Worm (Caenorhabditis elegans) whole organism, late embryonic: ENCODE measurements around the gene elt-6.

Experiments
- C38D4.7 ChIP-seq: fragments of 200-800 bp; sonication (Bioruptor generic); optimal IDR thresholded peaks from 2 replicates; lab custom pipeline; 2018; ENCODE audit warnings: mild to moderate bottlenecking, missing genetic modification characterization, moderate library complexity, missing compliant biosample characterization
- F13H6.1 ChIP-seq: sonication (generic microtip); optimal IDR thresholded peaks from 2 replicates; lab custom pipeline; 2016; ENCODE audit warnings: missing genetic modification characterization, missing compliant biosample characterization
- ceh-24 ChIP-seq: sonication (generic microtip); optimal IDR thresholded peaks from 2 replicates; lab custom pipeline; 2016; ENCODE audit warnings: mild to moderate bottlenecking, missing genetic modification characterization, missing compliant biosample characterization
- ceh-30 ChIP-seq: fragments of 150-350 bp; optimal IDR thresholded peaks from 2 replicates; lab custom pipeline; 2014; ENCODE audit warnings: missing biosample characterization, missing genetic modification characterization
- ceh-31 ChIP-seq: sonication (generic microtip); optimal IDR thresholded peaks from 2 replicates; lab custom pipeline; 2016; ENCODE audit warnings: missing genetic modification characterization, missing compliant biosample characterization
- ceh-34 ChIP-seq: sonication (generic microtip); optimal IDR thresholded peaks from 2 replicates; lab custom pipeline; 2016; ENCODE audit warnings: mild to moderate bottlenecking, missing genetic modification characterization, missing compliant biosample characterization
- ceh-45 ChIP-seq: fragments of 200-800 bp; sonication (Bioruptor generic); IDR thresholded peaks from 2 replicates; pipeline ENCODE4 v1.3.6; 2022; ENCODE audit warnings: missing genetic modification reagents, missing genetic modification characterization, missing compliant biosample characterization
- ceh-6 ChIP-seq: fragments of 200-800 bp; sonication (Bioruptor generic); optimal IDR thresholded peaks from 2 replicates; lab custom pipeline; 2018; ENCODE audit warnings: mild to moderate bottlenecking, missing genetic modification characterization, missing compliant biosample characterization
- che-1 ChIP-seq: sonication (generic microtip); optimal IDR thresholded peaks from 2 replicates; lab custom pipeline; 2016; ENCODE audit warnings: mild to moderate bottlenecking, missing genetic modification characterization, missing compliant biosample characterization
- dmd-4 ChIP-seq: sonication (generic microtip); optimal IDR thresholded peaks from 2 replicates; lab custom pipeline; 2016; ENCODE audit warnings: borderline replicate concordance, missing genetic modification characterization, missing compliant biosample characterization
- dve-1 ChIP-seq: sonication (generic microtip); optimal IDR thresholded peaks from 2 replicates; lab custom pipeline; 2017; ENCODE audit warnings: antibody characterized with exemption, mild to moderate bottlenecking, missing genetic modification characterization, missing compliant biosample characterization
- ets-4 ChIP-seq: sonication (generic microtip); optimal IDR thresholded peaks from 2 replicates; lab custom pipeline; 2016; ENCODE audit warnings: missing genetic modification characterization, missing compliant biosample characterization
- eyg-1 ChIP-seq: sonication (generic microtip); optimal IDR thresholded peaks from 2 replicates; lab custom pipeline; 2016; ENCODE audit warnings: missing genotype, missing genetic modification characterization, missing compliant biosample characterization
- fkh-10 ChIP-seq: fragments of 150-350 bp; optimal IDR thresholded peaks from 2 replicates; lab custom pipeline; 2014; ENCODE audit warnings: missing biosample characterization, missing genetic modification reagents, missing genetic modification characterization
- hlh-15 ChIP-seq: sonication (generic microtip); optimal IDR thresholded peaks from 2 replicates; lab custom pipeline; 2016; ENCODE audit warnings: missing genetic modification characterization, missing compliant biosample characterization
- hlh-30 ChIP-seq: sonication (generic microtip); optimal IDR thresholded peaks from 2 replicates; lab custom pipeline; 2017; ENCODE audit warnings: antibody characterized with exemption, missing genetic modification characterization, missing compliant biosample characterization; ENCODE audit not compliant: insufficient read depth
- hlh-8 ChIP-seq: sonication (generic microtip); optimal IDR thresholded peaks from 2 replicates; lab custom pipeline; 2016; ENCODE audit warnings: missing genotype, missing genetic modification characterization, missing compliant biosample characterization
- lin-11 ChIP-seq: fragments of 200-800 bp; sonication (Bioruptor generic); optimal IDR thresholded peaks from 2 replicates; lab custom pipeline; 2018; ENCODE audit warnings: mild to moderate bottlenecking, missing genetic modification characterization, missing compliant biosample characterization
- nhr-232 ChIP-seq: sonication (generic microtip); optimal IDR thresholded peaks from 2 replicates; lab custom pipeline; 2016; ENCODE audit warnings: missing genetic modification characterization, missing compliant biosample characterization
- pat-9 ChIP-seq: fragments of 200-800 bp; sonication (Bioruptor generic); optimal IDR thresholded peaks from 2 replicates; lab custom pipeline; 2018; ENCODE audit warnings: mild to moderate bottlenecking, missing genetic modification characterization, moderate library complexity, missing compliant biosample characterization
- pax-1 ChIP-seq: fragments of 150-350 bp; optimal IDR thresholded peaks from 2 replicates; lab custom pipeline; 2014; ENCODE audit warnings: missing biosample characterization, missing genetic modification characterization
- pha-2 ChIP-seq: sonication (generic microtip); optimal IDR thresholded peaks from 2 replicates; lab custom pipeline; 2017; ENCODE audit warnings: mild to moderate bottlenecking, missing genetic modification characterization, missing compliant biosample characterization
- pqm-1 ChIP-seq: sonication (generic microtip); optimal IDR thresholded peaks from 2 replicates; lab custom pipeline; 2016; ENCODE audit warnings: missing genetic modification characterization, missing compliant biosample characterization
- pros-1 ChIP-seq: fragments of 150-350 bp; optimal IDR thresholded peaks from 2 replicates; lab custom pipeline; 2014; ENCODE audit warnings: missing biosample characterization, missing genetic modification reagents, missing genetic modification characterization
- ref-2 ChIP-seq: sonication (generic microtip); optimal IDR thresholded peaks from 2 replicates; lab custom pipeline; 2016; ENCODE audit warnings: missing genetic modification characterization, missing compliant biosample characterization
- rnt-1 ChIP-seq: sonication (generic microtip); optimal IDR thresholded peaks from 2 replicates; lab custom pipeline; 2016; ENCODE audit warnings: missing genetic modification characterization, missing compliant biosample characterization
- sdc-2 ChIP-seq: sonication (generic microtip); optimal IDR thresholded peaks from 2 replicates; lab custom pipeline; 2016; ENCODE audit warnings: missing genotype, missing genetic modification characterization, missing compliant biosample characterization
- sox-2 ChIP-seq: fragments of 200-800 bp; sonication (Bioruptor generic); IDR thresholded peaks from 2 replicates; pipeline ENCODE4 v1.3.6; 2022; ENCODE audit warnings: missing genetic modification reagents, missing genetic modification characterization, missing compliant biosample characterization
- tbx-2 ChIP-seq: sonication (generic microtip); optimal IDR thresholded peaks from 2 replicates; lab custom pipeline; 2016; ENCODE audit warnings: missing genetic modification characterization, missing compliant biosample characterization
- tbx-7 ChIP-seq: sonication (generic microtip); optimal IDR thresholded peaks from 2 replicates; lab custom pipeline; 2016; ENCODE audit warnings: missing genotype, missing genetic modification characterization, missing compliant biosample characterization
- ttx-3 ChIP-seq: sonication (generic microtip); optimal IDR thresholded peaks from 2 replicates; lab custom pipeline; 2016; ENCODE audit warnings: missing genetic modification reagents, missing genetic modification characterization, missing compliant biosample characterization
- unc-42 ChIP-seq: sonication (generic microtip); optimal IDR thresholded peaks from 2 replicates; lab custom pipeline; 2016; ENCODE audit warnings: missing genotype, missing genetic modification characterization, missing compliant biosample characterization
- unc-55 ChIP-seq: sonication (generic microtip); optimal IDR thresholded peaks from 2 replicates; lab custom pipeline; 2017; ENCODE audit warnings: missing biosample characterization, missing genetic modification reagents, missing genetic modification characterization
- unc-86 ChIP-seq: sonication (generic microtip); optimal IDR thresholded peaks from 2 replicates; lab custom pipeline; 2016; ENCODE audit warnings: missing genetic modification characterization, missing compliant biosample characterization
- zip-5 ChIP-seq: sonication (generic microtip); optimal IDR thresholded peaks from 2 replicates; lab custom pipeline; 2016; ENCODE audit warnings: missing genetic modification characterization, missing compliant biosample characterization
- ztf-16 ChIP-seq: sonication (generic microtip); optimal IDR thresholded peaks from 2 replicates; lab custom pipeline; 2017; ENCODE audit warnings: missing genetic modification characterization, missing compliant biosample characterization

Gene elt-6

ce11 chrIV:1917819-1918218 lies at the start of gene elt-6:
Gene elt-6 (plus strand): TSS chrIV:1917977.
- TF ChIP-seq ref-2 (tag; lab: Kevin White, UChicago) (peak; percentile 19), ceh-45 (GFP tag; lab: Robert Waterston, UW) (no peak), ceh-30 (tag; lab: Kevin White, UChicago) (no peak), dve-1 (tag; lab: Kevin White, UChicago) (no peak), pha-2 (tag; lab: Kevin White, UChicago) (no peak), ztf-16 (tag; lab: Kevin White, UChicago) (no peak)

- TF ChIP-seq tbx-7 (tag; lab: Kevin White, UChicago) = no peak
- TF ChIP-seq unc-42 (tag; lab: Kevin White, UChicago) = no peak
- no peak for TF ChIP-seq ceh-45 (GFP tag; lab: Robert Waterston, UW)
- TF ChIP-seq nhr-232 (tag; lab: Kevin White, UChicago) = no peak
- no peak for TF ChIP-seq hlh-15
- TF ChIP-seq ets-4 (tag; lab: Kevin White, UChicago) = no peak
- no peak for TF ChIP-seq hlh-30 (tag; lab: Kevin White, UChicago)
- TF ChIP-seq tbx-2 (tag; lab: Kevin White, UChicago) = no peak
- no peak for TF ChIP-seq pax-1 (tag; lab: Kevin White, UChicago)
- no peak for TF ChIP-seq fkh-10 (GFP tag; lab: Kevin White, UChicago)
Measured at ce11 chrIV:1868981-1869380, 48.8 kb upstream of the elt-6 start.

- TF ChIP-seq dve-1 (tag; lab: Kevin White, UChicago) (no peak), tbx-7 (tag; lab: Kevin White, UChicago) (no peak), unc-55 (GFP tag; lab: Kevin White, UChicago) (no peak), ceh-45 (GFP tag; lab: Robert Waterston, UW) (no peak), eyg-1 (no peak), zip-5 (tag; lab: Kevin White, UChicago) (no peak), fkh-10 (GFP tag; lab: Kevin White, UChicago) (no peak), hlh-8 (tag; lab: Kevin White, UChicago) (no peak), ceh-34 (tag; lab: Kevin White, UChicago) (no peak), che-1 (tag; lab: Kevin White, UChicago) (no peak), ztf-16 (tag; lab: Kevin White, UChicago) (no peak), C38D4.7 (GFP tag; lab: Kevin White, UChicago) (no peak), ceh-31 (tag; lab: Kevin White, UChicago) (no peak), dmd-4 (tag; lab: Kevin White, UChicago) (no peak), pat-9 (no peak), pqm-1 (tag; lab: Kevin White, UChicago) (no peak), rnt-1 (no peak), F13H6.1 (tag; lab: Kevin White, UChicago) (no peak), sox-2 (GFP tag; lab: Robert Waterston, UW) (no peak), ceh-24 (tag; lab: Kevin White, UChicago) (no peak)
Measured at ce11 chrIV:1872052-1872451, 45.7 kb upstream of the elt-6 start.

DNA sequence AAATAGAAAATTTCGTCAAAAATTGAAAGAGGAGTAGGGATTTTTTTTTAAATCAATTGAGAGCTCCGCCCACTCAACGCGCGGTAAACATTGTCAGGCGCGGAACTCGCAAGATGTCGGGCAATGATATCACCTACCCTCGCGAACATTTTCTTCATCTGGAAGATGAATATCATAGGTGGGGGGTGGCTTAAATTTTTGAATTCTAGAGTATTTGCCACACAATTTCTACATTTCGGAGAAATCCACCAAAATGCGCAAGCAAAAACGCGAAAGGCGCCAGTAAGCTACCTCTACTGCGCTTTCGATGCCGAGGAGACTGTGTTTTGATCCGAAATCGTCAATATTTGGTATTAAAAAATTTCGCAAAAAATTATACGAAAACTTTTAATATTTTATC lies 39.3 kb upstream of the elt-6 start:
- no peak for TF ChIP-seq hlh-15
- TF ChIP-seq ttx-3 (tag; lab: Kevin White, UChicago) = no peak
- TF ChIP-seq ceh-6 (GFP tag; lab: Kevin White, UChicago) = no peak
- no peak for TF ChIP-seq lin-11 (tag; lab: Kevin White, UChicago)
- TF ChIP-seq pax-1 (tag; lab: Kevin White, UChicago) = no peak
- TF ChIP-seq F13H6.1 (tag; lab: Kevin White, UChicago) = no peak
- TF ChIP-seq pros-1 (tag; lab: Kevin White, UChicago) = no peak
- TF ChIP-seq unc-86 (tag; lab: Kevin White, UChicago) = no peak
- no peak for TF ChIP-seq sdc-2 (tag; lab: Kevin White, UChicago)
